Worm (Caenorhabditis elegans) whole organism, L4/young adult: ENCODE results near the gene F58E2.3.
"Not testable (repeated sequence)": the region's sequence is repeated elsewhere in the genome, so short reads cannot be mapped to it uniquely, and the experiment has no call there.

ENCODE experiments used
- W03F9.2 ChIP-seq: fragments of 150-350 bp; optimal IDR thresholded peaks from 2 replicates; lab custom pipeline; 2014; ENCODE audit warnings: missing biosample characterization, missing genetic modification characterization
- dao-5 ChIP-seq: sonication (generic microtip); optimal IDR thresholded peaks from 2 replicates; lab custom pipeline; 2016; ENCODE audit warnings: missing genotype, missing genetic modification characterization, moderate library complexity, missing compliant biosample characterization
- him-1 ChIP-seq: sonication (generic microtip); optimal IDR thresholded peaks from 2 replicates; lab custom pipeline; 2016; ENCODE audit warnings: missing genotype, missing genetic modification reagents, missing genetic modification characterization, missing compliant biosample characterization

F58E2.3 gene

ce11 chrIV:3467128-3467527 is at the start of gene F58E2.3:
Gene F58E2.3, plus strand, starts transcription at chrIV:3467428.
- TF ChIP-seq W03F9.2, result no peak
- TF ChIP-seq dao-5 (tag; lab: Kevin White, UChicago), result no peak
- no peak for TF ChIP-seq him-1 (tag; lab: Kevin White, UChicago)

ce11 chrIV:3418741-3419140 is 48.5 kb upstream of the F58E2.3 start:
- TF ChIP-seq him-1 (tag; lab: Kevin White, UChicago), result no peak
- TF ChIP-seq W03F9.2, result no peak
- TF ChIP-seq dao-5 (tag; lab: Kevin White, UChicago), result no peak

ce11 chrIV:3422516-3422915 is 44.7 kb upstream of the F58E2.3 start, which contains the start of gene C04C3.6:
Gene C04C3.6, minus strand, starts transcription at chrIV:3422616.
- TF ChIP-seq W03F9.2 (no peak), dao-5 (tag; lab: Kevin White, UChicago) (no peak), him-1 (tag; lab: Kevin White, UChicago) (no peak)

ce11 chrIV:3428434-3428950 is 38.7 kb upstream of the F58E2.3 start, which contains the start of the genes C04C3.9 and srz-60:
Gene C04C3.9, minus strand, starts transcription at chrIV:3428534.
Gene srz-60, plus strand, starts transcription at chrIV:3428900.
- TF ChIP-seq W03F9.2 (no peak), dao-5 (tag; lab: Kevin White, UChicago) (no peak), him-1 (tag; lab: Kevin White, UChicago) (no peak)

DNA sequence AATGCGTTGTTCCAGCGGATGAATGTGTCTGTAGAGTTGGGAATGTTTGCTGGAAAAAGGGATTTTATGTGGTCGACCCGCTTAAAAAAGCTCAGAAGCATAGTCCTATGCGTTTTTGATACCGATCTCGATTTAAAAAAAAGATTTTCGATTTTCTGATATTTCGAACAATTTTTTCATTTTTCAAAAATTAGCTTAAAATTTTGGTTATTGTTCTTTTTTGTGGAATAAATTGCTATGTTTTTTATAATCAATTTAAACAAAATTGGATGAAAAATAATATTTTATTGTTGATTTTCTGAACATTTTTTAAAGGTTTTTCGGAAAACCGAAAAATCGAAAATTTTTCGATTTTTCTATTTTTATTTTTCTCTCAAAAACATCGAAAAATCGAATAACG is 33.8 kb upstream of the F58E2.3 start, which contains the start of gene C04C3.7:
Gene C04C3.7, minus strand, starts transcription at position 101 of the 400 bp plus-strand sequence.
- not testable (repeated sequence) for TF ChIP-seq him-1 (tag; lab: Kevin White, UChicago); W03F9.2; dao-5 (tag; lab: Kevin White, UChicago)

- no peak for TF ChIP-seq W03F9.2
- no peak for TF ChIP-seq dao-5 (tag; lab: Kevin White, UChicago)
- no peak for TF ChIP-seq him-1 (tag; lab: Kevin White, UChicago)
These were observed 31.2 kb upstream of the F58E2.3 start, which contains the start of gene srz-32 for ce11 chrIV:3436021-3436420. Gene srz-32, plus strand, starts transcription at chrIV:3436321.

DNA sequence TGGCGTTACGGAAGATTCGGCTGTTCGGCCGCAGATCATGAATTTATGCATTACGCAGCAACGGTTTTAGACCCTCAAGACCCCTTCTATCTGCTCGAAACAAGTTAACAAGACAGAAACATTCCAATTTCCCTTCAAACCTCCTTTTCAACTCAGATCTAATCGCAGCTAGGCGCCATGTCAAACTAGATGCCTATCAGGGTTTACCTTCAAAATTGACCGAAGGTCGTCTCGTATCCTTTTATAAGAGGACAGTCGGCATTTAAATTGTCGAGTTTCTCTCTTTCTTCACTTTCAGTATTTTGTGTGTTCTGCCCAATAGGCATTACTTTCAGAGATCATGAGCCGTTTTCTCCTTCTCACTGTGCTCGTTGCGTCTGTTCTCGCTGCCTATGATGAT is 29.2 kb upstream of the F58E2.3 start, which contains the start of gene grd-13:
Gene grd-13, plus strand, starts transcription at position 291 of the 400 bp plus-strand sequence.
- TF ChIP-seq dao-5 (tag; lab: Kevin White, UChicago) (no peak), him-1 (tag; lab: Kevin White, UChicago) (no peak), W03F9.2 (no peak)

- TF ChIP-seq him-1 (tag; lab: Kevin White, UChicago) (no peak), dao-5 (tag; lab: Kevin White, UChicago) (no peak), W03F9.2 (no peak)
These were observed 27.9 kb upstream of the F58E2.3 start, which contains the start of gene grd-3 for ce11 chrIV:3439354-3439753. Gene grd-3, plus strand, starts transcription at chrIV:3439655.

DNA sequence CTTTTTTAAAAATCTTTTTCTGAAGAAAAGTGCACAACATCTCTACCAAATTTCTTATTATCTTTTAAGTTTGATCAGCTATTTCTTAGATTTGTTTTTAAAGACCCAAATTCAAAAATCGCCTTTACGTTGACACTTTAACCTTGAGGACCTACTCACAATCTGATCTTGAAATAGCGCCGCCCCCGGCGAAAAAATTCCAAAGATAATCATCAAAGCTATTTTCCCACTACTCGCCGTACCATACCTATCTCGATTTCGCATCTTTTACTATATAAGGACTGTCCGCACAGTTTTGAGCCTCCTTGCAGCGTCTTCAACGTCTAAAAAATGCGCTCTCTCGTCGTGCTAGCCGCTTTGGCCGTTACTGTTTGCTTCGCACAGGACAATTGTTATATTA is 26.4 kb upstream of the F58E2.3 start, which contains the start of gene grd-10:
Gene grd-10, plus strand, starts transcription at position 208 of the 400 bp plus-strand sequence.
- TF ChIP-seq dao-5 (tag; lab: Kevin White, UChicago) (no peak), him-1 (tag; lab: Kevin White, UChicago) (no peak), W03F9.2 (no peak)

ce11 chrIV:3442513-3442912 is 24.7 kb upstream of the F58E2.3 start:
- TF ChIP-seq him-1 (tag; lab: Kevin White, UChicago) (no peak), dao-5 (tag; lab: Kevin White, UChicago) (no peak), W03F9.2 (no peak)

DNA sequence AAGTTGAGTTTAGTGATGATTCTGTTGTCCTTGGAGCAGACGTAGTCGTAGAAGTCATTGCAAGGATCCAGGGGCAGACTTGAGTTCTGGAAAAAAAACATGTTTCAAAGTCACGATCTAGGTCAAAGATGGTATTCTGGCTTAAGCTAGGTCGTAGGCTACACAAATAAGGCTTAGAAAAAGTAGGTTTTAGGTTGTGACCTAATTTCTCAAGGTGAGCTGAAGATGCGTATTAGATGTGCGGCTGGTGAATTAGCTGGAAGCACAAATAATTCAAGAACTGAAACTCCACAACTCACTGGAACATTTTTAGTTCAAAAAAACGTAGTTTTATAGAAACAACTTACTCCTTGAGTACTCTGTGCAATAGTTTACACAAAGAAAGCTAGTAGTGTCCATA is 23.1 kb upstream of the F58E2.3 start, which contains the start of gene F09D12.2:
Gene F09D12.2, minus strand, starts transcription at position 101 of the 400 bp plus-strand sequence.
- TF ChIP-seq W03F9.2 (no peak), him-1 (tag; lab: Kevin White, UChicago) (no peak)

- TF ChIP-seq W03F9.2, result no peak
- no peak for TF ChIP-seq him-1 (tag; lab: Kevin White, UChicago)
- TF ChIP-seq dao-5 (tag; lab: Kevin White, UChicago), result no peak
These were observed 22.6 kb upstream of the F58E2.3 start, which contains the start of gene F58E2.5 for ce11 chrIV:3444614-3445013. Gene F58E2.5, plus strand, starts transcription at chrIV:3444914.

DNA sequence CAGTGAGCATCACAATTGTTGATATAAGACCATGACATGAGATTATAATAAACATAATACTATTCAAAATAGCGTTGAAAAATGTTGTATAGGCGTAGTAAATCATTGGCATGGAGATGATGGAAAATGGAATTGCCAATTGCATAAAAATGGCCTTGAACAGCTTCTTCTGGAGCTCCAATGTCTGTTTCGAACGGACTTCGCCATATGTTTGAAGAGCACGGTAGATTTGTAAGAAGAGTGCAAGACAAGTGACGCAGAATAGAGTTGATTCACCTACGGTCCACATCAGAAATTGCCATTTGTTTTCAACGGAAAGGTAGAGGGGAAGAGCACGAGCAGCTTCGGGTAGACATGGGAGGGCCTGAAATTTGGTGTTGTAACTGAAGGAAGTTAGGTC is 19.9 kb upstream of the F58E2.3 start:
- no peak for TF ChIP-seq him-1 (tag; lab: Kevin White, UChicago)
- no peak for TF ChIP-seq W03F9.2
- no peak for TF ChIP-seq dao-5 (tag; lab: Kevin White, UChicago)

- TF ChIP-seq W03F9.2, result no peak
- TF ChIP-seq him-1 (tag; lab: Kevin White, UChicago), result no peak
- TF ChIP-seq dao-5 (tag; lab: Kevin White, UChicago), result no peak
These were observed 14.7 kb upstream of the F58E2.3 start for ce11 chrIV:3452516-3452915.
